Worm (Caenorhabditis elegans) whole organism, L3 larva: ENCODE measurements around the gene idpc-6.

ENCODE experiments used
- R02D3.7 ChIP-seq: fragments of 150-350 bp; optimal IDR thresholded peaks from 2 replicates; lab custom pipeline; 2014; ENCODE audit warnings: missing biosample characterization, missing genetic modification characterization
- ZK546.5 ChIP-seq: sonication (generic microtip); optimal IDR thresholded peaks from 2 replicates; lab custom pipeline; 2017; ENCODE audit warnings: missing biosample characterization, missing genetic modification characterization
- aly-2 ChIP-seq: fragments of 150-350 bp; optimal IDR thresholded peaks from 2 replicates; lab custom pipeline; 2014; ENCODE audit warnings: missing biosample characterization, missing genetic modification characterization
- ama-1 ChIP-seq: fragments of 150-350 bp; optimal IDR thresholded peaks from 2 replicates; lab custom pipeline; 2018
- ceh-16 ChIP-seq: sonication (generic microtip); optimal IDR thresholded peaks from 2 replicates; lab custom pipeline; 2017; ENCODE audit warnings: missing biosample characterization, missing genetic modification characterization
- ceh-28 ChIP-seq: fragments of 150-350 bp; optimal IDR thresholded peaks from 2 replicates; lab custom pipeline; 2014; ENCODE audit warnings: missing biosample characterization, missing genetic modification reagents, missing genetic modification characterization
- ceh-82 ChIP-seq: fragments of 150-350 bp; optimal IDR thresholded peaks from 2 replicates; lab custom pipeline; 2014; ENCODE audit warnings: missing biosample characterization, missing genetic modification characterization
- ceh-9 ChIP-seq: sonication (generic microtip); optimal IDR thresholded peaks from 2 replicates; lab custom pipeline; 2018; ENCODE audit warnings: missing biosample characterization, missing genetic modification characterization
- daf-12 ChIP-seq: fragments of 150-350 bp; optimal IDR thresholded peaks from 2 replicates; lab custom pipeline; 2014; ENCODE audit warnings: missing biosample characterization, missing genetic modification reagents, missing genetic modification characterization
- egl-27 ChIP-seq: sonication (generic microtip); optimal IDR thresholded peaks from 4 replicates; lab custom pipeline; 2017; ENCODE audit warnings: missing biosample characterization, missing genetic modification reagents, missing genetic modification characterization
- egl-5 ChIP-seq: fragments of 150-350 bp; optimal IDR thresholded peaks from 2 replicates; lab custom pipeline; 2017; ENCODE audit warnings: missing biosample characterization, missing genetic modification reagents, missing genetic modification characterization, inconsistent platforms
- elt-1 ChIP-seq: fragments of 150-350 bp; optimal IDR thresholded peaks from 2 replicates; lab custom pipeline; 2014; ENCODE audit warnings: missing biosample characterization, missing genetic modification characterization
- elt-2 ChIP-seq: sonication (generic microtip); optimal IDR thresholded peaks from 2 replicates; lab custom pipeline; 2016; ENCODE audit warnings: missing genetic modification reagents, mild to moderate bottlenecking, missing genetic modification characterization, missing compliant biosample characterization
- elt-3 ChIP-seq, 3 experiments: fragments of 150-350 bp in 1 of 3; sonication (generic microtip) in 2 of 3; optimal IDR thresholded peaks; 2 replicates in 2 of 3; 4 replicates in 1 of 3; lab custom pipeline; 2014 to 2017; ENCODE audit warnings: missing biosample characterization in 3 of 3, missing genetic modification characterization in 3 of 3
- eor-1 ChIP-seq, 2 experiments: fragments of 150-350 bp; optimal IDR thresholded peaks; 2 replicates each; lab custom pipeline; 2014 to 2018; ENCODE audit warnings: missing biosample characterization in 2 of 2, missing genetic modification characterization in 2 of 2
- fkh-10 ChIP-seq: sonication (generic microtip); optimal IDR thresholded peaks from 2 replicates; lab custom pipeline; 2017; ENCODE audit warnings: missing biosample characterization, missing genetic modification reagents, missing genetic modification characterization
- fos-1 ChIP-seq: fragments of 150-350 bp; optimal IDR thresholded peaks from 2 replicates; lab custom pipeline; 2014; ENCODE audit warnings: missing biosample characterization, missing genetic modification characterization
- hmg-11 ChIP-seq: sonication (generic microtip); optimal IDR thresholded peaks from 2 replicates; lab custom pipeline; 2016; ENCODE audit warnings: missing genetic modification characterization, missing compliant biosample characterization
- jun-1 ChIP-seq: fragments of 150-350 bp; optimal IDR thresholded peaks from 2 replicates; lab custom pipeline; 2014; ENCODE audit warnings: missing biosample characterization, missing genetic modification reagents, missing genetic modification characterization
- lin-39 ChIP-seq: fragments of 150-350 bp; optimal IDR thresholded peaks from 2 replicates; lab custom pipeline; 2018; ENCODE audit warnings: missing biosample characterization, missing genetic modification reagents, missing genetic modification characterization
- lsy-12 ChIP-seq: sonication (generic microtip); optimal IDR thresholded peaks from 2 replicates; lab custom pipeline; 2016; ENCODE audit warnings: mild to moderate bottlenecking, missing genetic modification characterization, missing compliant biosample characterization
- mdl-1 ChIP-seq: fragments of 150-350 bp; optimal IDR thresholded peaks from 2 replicates; lab custom pipeline; 2014; ENCODE audit warnings: missing biosample characterization, missing genetic modification characterization
- mml-1 ChIP-seq: fragments of 150-350 bp; sonication (generic microtip); optimal IDR thresholded peaks from 3 replicates; lab custom pipeline; 2014; ENCODE audit warnings: missing biosample characterization, missing genetic modification characterization
- nfya-1 ChIP-seq: sonication (generic microtip); optimal IDR thresholded peaks from 2 replicates; lab custom pipeline; 2017; ENCODE audit warnings: missing genetic modification characterization, mild to moderate bottlenecking, missing compliant biosample characterization, antibody characterized with exemption, moderate library complexity; ENCODE audit not compliant: insufficient read depth
- nhr-11 ChIP-seq: fragments of 150-350 bp; optimal IDR thresholded peaks from 2 replicates; lab custom pipeline; 2014; ENCODE audit warnings: missing biosample characterization, missing genetic modification characterization
- nhr-12 ChIP-seq: fragments of 150-350 bp; optimal IDR thresholded peaks from 2 replicates; lab custom pipeline; 2014; ENCODE audit warnings: missing biosample characterization, missing genetic modification characterization
- nhr-23 ChIP-seq: fragments of 150-350 bp; optimal IDR thresholded peaks from 2 replicates; lab custom pipeline; 2014; ENCODE audit warnings: missing biosample characterization, missing genetic modification reagents, missing genetic modification characterization
- nhr-237 ChIP-seq: fragments of 150-350 bp; optimal IDR thresholded peaks from 2 replicates; lab custom pipeline; 2014; ENCODE audit warnings: missing biosample characterization, missing genetic modification characterization
- nhr-28 ChIP-seq: fragments of 150-350 bp; optimal IDR thresholded peaks from 2 replicates; lab custom pipeline; 2014; ENCODE audit warnings: missing biosample characterization, missing genetic modification characterization
- nhr-76 ChIP-seq: fragments of 150-350 bp; sonication (generic microtip); optimal IDR thresholded peaks from 5 replicates; lab custom pipeline; 2014; ENCODE audit warnings: missing biosample characterization, missing genetic modification characterization
- nhr-77 ChIP-seq: fragments of 150-350 bp; optimal IDR thresholded peaks from 2 replicates; lab custom pipeline; 2014; ENCODE audit warnings: missing biosample characterization, missing genetic modification characterization
- pha-4 ChIP-seq: fragments of 150-350 bp; optimal IDR thresholded peaks from 2 replicates; lab custom pipeline; 2014; ENCODE audit warnings: missing biosample characterization, missing genetic modification reagents, missing genetic modification characterization
- pqm-1 ChIP-seq: fragments of 150-350 bp; optimal IDR thresholded peaks from 2 replicates; lab custom pipeline; 2017; ENCODE audit warnings: missing biosample characterization, missing genetic modification characterization, inconsistent platforms
- sea-2 ChIP-seq: fragments of 150-350 bp; sonication (generic microtip); optimal IDR thresholded peaks from 4 replicates; lab custom pipeline; 2014; ENCODE audit warnings: missing biosample characterization, missing genetic modification reagents, missing genetic modification characterization
- skn-1 ChIP-seq: fragments of 150-350 bp; optimal IDR thresholded peaks from 2 replicates; lab custom pipeline; 2014; ENCODE audit warnings: missing biosample characterization, missing genetic modification characterization
- snpc-4 ChIP-seq: fragments of 150-350 bp; optimal IDR thresholded peaks from 2 replicates; lab custom pipeline; 2014; ENCODE audit warnings: missing biosample characterization, missing genetic modification characterization
- unc-62 ChIP-seq: fragments of 150-350 bp; sonication (generic microtip); optimal IDR thresholded peaks from 4 replicates; lab custom pipeline; 2014; ENCODE audit warnings: missing biosample characterization, missing genetic modification reagents, missing genetic modification characterization
- ztf-11 ChIP-seq: fragments of 150-350 bp; optimal IDR thresholded peaks from 2 replicates; lab custom pipeline; 2014; ENCODE audit warnings: missing biosample characterization, missing genetic modification characterization
- ztf-4 ChIP-seq: fragments of 150-350 bp; optimal IDR thresholded peaks from 2 replicates; lab custom pipeline; 2014; ENCODE audit warnings: missing biosample characterization, missing genetic modification characterization

The idpc-6 gene

DNA sequence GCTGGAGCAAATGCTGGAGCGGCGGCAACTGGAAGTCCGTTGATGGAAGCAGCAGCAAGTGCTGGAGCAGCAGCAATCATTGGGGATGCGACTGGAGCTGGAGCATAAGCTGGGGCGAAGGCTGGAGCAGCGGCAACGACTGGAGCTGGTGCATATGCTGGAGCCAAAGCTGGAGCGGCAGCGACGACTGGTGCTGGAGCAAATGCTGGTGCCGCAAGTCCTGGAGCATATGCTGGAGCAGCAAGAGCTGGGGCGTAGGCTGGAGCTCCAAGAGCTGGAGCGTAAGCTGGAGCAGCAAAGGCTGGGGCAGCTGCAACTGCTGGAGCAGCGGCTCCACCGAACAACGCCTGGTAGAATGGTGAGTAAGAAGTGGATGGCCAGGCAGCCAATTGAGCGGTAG lies 1.5 kb upstream of the idpc-6 start:
- TF ChIP-seq hmg-11 (tag; lab: Kevin White, UChicago) (no peak), daf-12 (tag; lab: Kevin White, UChicago) (no peak), aly-2 (tag; lab: Kevin White, UChicago) (no peak), fos-1 (tag; lab: Kevin White, UChicago) (no peak), nhr-23 (no peak), ztf-11 (tag; lab: Kevin White, UChicago) (no peak), nfya-1 (no peak), pha-4 (no peak), nhr-12 (tag; lab: Kevin White, UChicago) (no peak), egl-5 (tag; lab: Kevin White, UChicago) (no peak), egl-27 (tag; lab: Kevin White, UChicago) (no peak), nhr-76 (tag; lab: Kevin White, UChicago) (no peak), lin-39 (tag; lab: Kevin White, UChicago) (no peak), elt-1 (tag; lab: Kevin White, UChicago) (no peak), pqm-1 (tag; lab: Kevin White, UChicago) (no peak), nhr-28 (tag; lab: Kevin White, UChicago) (no peak), ceh-28 (tag; lab: Kevin White, UChicago) (no peak), R02D3.7 (tag; lab: Kevin White, UChicago) (no peak)

ce11 chrV:9618919-9619318 lies 1.0 kb upstream of the idpc-6 start, which contains the start of gene idpc-7:
Gene idpc-7, minus strand, starts transcription at chrV:9619019.
- TF ChIP-seq eor-1 (tag; optimal IDR thresholded peaks at IDR 0.05; lab: Kevin White, UChicago) = no peak
- TF ChIP-seq elt-3 (tag; optimal IDR thresholded peaks at IDR 0.05; lab: Kevin White, UChicago) = no peak
- TF ChIP-seq elt-2 (tag; lab: Kevin White, UChicago) = no peak
- no peak for TF ChIP-seq ZK546.5 (tag; lab: Kevin White, UChicago)
- TF ChIP-seq fkh-10 (GFP tag; lab: Kevin White, UChicago) = no peak
- TF ChIP-seq mdl-1 = no peak
- no peak for TF ChIP-seq daf-12 (tag; lab: Kevin White, UChicago)
- TF ChIP-seq sea-2 (GFP tag; lab: Kevin White, UChicago) = no peak
- TF ChIP-seq ztf-4 (tag; lab: Kevin White, UChicago) = no peak
- TF ChIP-seq ztf-11 (tag; lab: Kevin White, UChicago) = no peak
- TF ChIP-seq egl-27 (tag; lab: Kevin White, UChicago) = no peak
- TF ChIP-seq jun-1 = no peak
- TF ChIP-seq nhr-237 (tag; lab: Kevin White, UChicago) = no peak
- TF ChIP-seq lsy-12 (tag; lab: Kevin White, UChicago) = no peak
- no peak for TF ChIP-seq unc-62 (GFP tag; lab: Kevin White, UChicago)
- no peak for TF ChIP-seq snpc-4 (tag; lab: Kevin White, UChicago)
- no peak for TF ChIP-seq ama-1 (lab: Kevin White, UChicago)
- no peak for TF ChIP-seq nhr-11 (tag; lab: Kevin White, UChicago)
- TF ChIP-seq skn-1 (tag; lab: Kevin White, UChicago) = no peak
- TF ChIP-seq mml-1 = no peak

ce11 chrV:9620417-9620816 lies 467 bp downstream of the idpc-6 start:
- TF ChIP-seq aly-2 (tag; lab: Kevin White, UChicago) = no peak
- TF ChIP-seq skn-1 (tag; lab: Kevin White, UChicago) = no peak
- TF ChIP-seq ceh-82 (tag; lab: Kevin White, UChicago) = no peak
- no peak for TF ChIP-seq ZK546.5 (tag; lab: Kevin White, UChicago)
- no peak for TF ChIP-seq sea-2 (GFP tag; lab: Kevin White, UChicago)
- TF ChIP-seq elt-2 (tag; lab: Kevin White, UChicago) = no peak
- TF ChIP-seq lin-39 (tag; lab: Kevin White, UChicago) = no peak
- TF ChIP-seq pqm-1 (tag; lab: Kevin White, UChicago) = no peak
- TF ChIP-seq ceh-16 = no peak
- no peak for TF ChIP-seq mml-1
- TF ChIP-seq nhr-76 (tag; lab: Kevin White, UChicago) = no peak
- TF ChIP-seq nfya-1 = no peak
- no peak for TF ChIP-seq nhr-77 (tag; lab: Kevin White, UChicago)

ce11 chrV:9621437-9621836 lies 1.5 kb downstream of the idpc-6 start:
- TF ChIP-seq pha-4 (peak; percentile 51), ceh-9 (tag; lab: Kevin White, UChicago) (no peak)
